Worm (Caenorhabditis elegans) whole organism, L2 larva: ENCODE measurements around the gene F11A5.9.

Experiments
- ZK546.5 ChIP-seq: sonication (generic microtip); optimal IDR thresholded peaks from 2 replicates; lab custom pipeline; 2017; ENCODE audit warnings: missing biosample characterization, missing genetic modification characterization
- nhr-12 ChIP-seq: fragments of 150-350 bp; optimal IDR thresholded peaks from 2 replicates; lab custom pipeline; 2014; ENCODE audit warnings: missing biosample characterization, missing genetic modification characterization
- nhr-77 ChIP-seq: fragments of 150-350 bp; optimal IDR thresholded peaks from 2 replicates; lab custom pipeline; 2014; ENCODE audit warnings: missing biosample characterization, missing genetic modification characterization
- snpc-4 ChIP-seq: fragments of 150-350 bp; optimal IDR thresholded peaks from 2 replicates; lab custom pipeline; 2014; ENCODE audit warnings: missing biosample characterization, missing genetic modification characterization
- unc-62 ChIP-seq: fragments of 150-350 bp; optimal IDR thresholded peaks from 2 replicates; lab custom pipeline; 2014; ENCODE audit warnings: missing biosample characterization, missing genetic modification reagents, missing genetic modification characterization
- ztf-4 ChIP-seq: fragments of 150-350 bp; optimal IDR thresholded peaks from 2 replicates; lab custom pipeline; 2014; ENCODE audit warnings: missing biosample characterization, missing genetic modification characterization

DNA sequence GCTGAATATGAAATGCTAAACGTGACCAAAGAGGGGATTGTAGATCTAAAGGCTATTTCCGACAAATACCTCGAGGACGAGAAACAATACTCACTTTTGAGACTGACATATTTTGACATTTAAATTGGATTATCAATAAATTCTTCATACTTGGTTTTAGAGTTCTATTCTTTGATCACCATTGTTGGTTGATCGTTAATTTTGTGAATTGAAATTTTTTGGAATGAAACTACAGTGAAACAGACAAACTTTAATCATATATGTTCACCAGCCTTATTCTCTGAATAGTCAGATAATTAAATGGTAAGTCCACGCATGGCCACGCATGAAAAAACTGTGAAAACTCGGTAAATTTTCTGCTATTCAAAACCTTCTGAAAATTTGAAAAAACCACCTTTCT is 12.1 kb upstream of the F11A5.9 start, which contains the start of gene F11A5.18:
- TF ChIP-seq unc-62 (GFP tag; lab: Kevin White, UChicago) (no peak), ztf-4 (no peak), nhr-12 (tag; lab: Kevin White, UChicago) (no peak), nhr-77 (tag; lab: Kevin White, UChicago) (no peak), snpc-4 (tag; lab: Kevin White, UChicago) (no peak), ZK546.5 (no peak)
